Worm (Caenorhabditis elegans) whole organism, midembryonic: ENCODE measurements around the gene F38H4.6.

Experiments used
- flt-1 ChIP-seq: fragments of 200-800 bp; sonication (Bioruptor generic); IDR thresholded peaks from 2 replicates; pipeline ENCODE4 v1.3.6; 2022; ENCODE audit warnings: missing genetic modification characterization, missing compliant biosample characterization
- klf-2 ChIP-seq: fragments of 200-800 bp; sonication (Bioruptor generic); conservative IDR thresholded peaks from 2 replicates; pipeline ENCODE4 v1.3.6; 2022; ENCODE audit warnings: missing genetic modification reagents, missing genetic modification characterization, missing compliant biosample characterization
- med-1 ChIP-seq: sonication (generic microtip); optimal IDR thresholded peaks from 2 replicates; lab custom pipeline; 2017; ENCODE audit warnings: missing genetic modification characterization, mild to moderate bottlenecking, missing compliant biosample characterization, antibody characterized with exemption, missing genetic modification reagents; ENCODE audit not compliant: insufficient read depth
- tab-1 ChIP-seq: fragments of 200-800 bp; sonication (Bioruptor generic); IDR thresholded peaks from 2 replicates; pipeline ENCODE4 v1.3.6; 2022; ENCODE audit warnings: missing genetic modification characterization, missing compliant biosample characterization
- ztf-29 ChIP-seq: fragments of 200-800 bp; sonication (Bioruptor generic); IDR thresholded peaks from 2 replicates; pipeline ENCODE4 v1.3.6; 2022; ENCODE audit warnings: missing genetic modification reagents, missing genetic modification characterization, missing compliant biosample characterization

DNA sequence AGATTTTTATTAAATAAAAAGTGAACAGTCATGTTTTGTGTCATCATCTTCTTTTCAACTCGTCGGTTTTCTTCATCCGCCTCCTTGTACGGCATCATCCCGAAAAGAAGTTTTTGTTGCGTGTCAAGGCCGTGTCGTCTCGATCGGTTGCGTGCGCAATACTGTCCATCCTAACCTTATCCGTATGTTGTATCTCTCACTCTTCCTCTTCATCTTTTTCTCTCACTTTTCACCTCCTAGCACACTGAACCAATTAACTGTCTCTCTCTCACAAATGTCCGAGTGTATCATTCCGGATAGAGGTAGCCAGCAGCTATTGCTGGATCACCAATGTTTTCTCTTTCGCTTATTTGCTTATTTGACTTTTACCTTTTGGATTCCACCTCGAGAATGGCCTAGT, 35.8 kb upstream of the F38H4.6 start:
- TF ChIP-seq flt-1 (GFP tag; lab: Robert Waterston, UW) (no peak), klf-2 (GFP tag; lab: Robert Waterston, UW) (no peak), ztf-29 (GFP tag; lab: Robert Waterston, UW) (no peak), tab-1 (GFP tag; lab: Robert Waterston, UW) (no peak), med-1 (no peak)
